Fruit fly (Drosophila melanogaster): ENCODE measurements around the gene CG7376.

The CG7376 gene

dm6 chr3L:6184884-6185438, 10.9 kb downstream of the CG7376 start, which contains the start of the genes D19B and CG43293 (continued):
- TF ChIP-seq CG4282 (GFP tag; optimal IDR thresholded peaks at IDR 0.05): peak; percentile 70
- peak; percentile 72 for TF ChIP-seq CG2875 (GFP tag; optimal IDR thresholded peaks at IDR 0.05)
- TF ChIP-seq Oaz (GFP tag; IDR thresholded peaks at IDR 0.05): peak; percentile 66
- peak; percentile 93 for TF ChIP-seq CG14441 (GFP tag; IDR thresholded peaks at IDR 0.05)
- TF ChIP-seq CG31441 (GFP tag; IDR thresholded peaks at IDR 0.05): peak; percentile 79
- TF ChIP-seq Opbp (GFP tag; IDR thresholded peaks at IDR 0.05; ENCODE audit: partially characterized antibody): peak; percentile 77; the same call in 2 of the 3 replicates
- TF ChIP-seq CHES-1-like (GFP tag; optimal IDR thresholded peaks at IDR 0.05): peak; percentile 92
- peak; percentile 97 for TF ChIP-seq sens (GFP tag)
- peak; percentile 72 for TF ChIP-seq CG13123 (GFP tag; optimal IDR thresholded peaks at IDR 0.05)
- peak; percentile 58; the same call in 1 of the 2 replicates for TF ChIP-seq CG4360 (GFP tag; IDR thresholded peaks at IDR 0.05)
- no peak for TF ChIP-seq h (optimal IDR thresholded peaks at IDR 0.05)
- peak; percentile 87 for TF ChIP-seq vfl (GFP tag; optimal IDR thresholded peaks at IDR 0.05)
- TF ChIP-seq BEAF-32 (GFP tag; optimal IDR thresholded peaks at IDR 0.05): peak; percentile 43
- peak; percentile 90 for TF ChIP-seq CG11695 (GFP tag; IDR thresholded peaks at IDR 0.05)
- peak; percentile 92 for TF ChIP-seq ase (GFP tag; IDR thresholded peaks at IDR 0.05)
- peak; percentile 78 for TF ChIP-seq nmo (GFP tag; optimal IDR thresholded peaks at IDR 0.05)
- TF ChIP-seq CG1529 (GFP tag; optimal IDR thresholded peaks at IDR 0.05): peak; percentile 72
- peak; percentile 28 for TF ChIP-seq ac (GFP tag; optimal IDR thresholded peaks at IDR 0.05)
- TF ChIP-seq mam (GFP tag; optimal IDR thresholded peaks at IDR 0.05): peak; percentile 94
- no peak for TF ChIP-seq Stat92E (GFP tag; optimal IDR thresholded peaks at IDR 0.05)
- TF ChIP-seq CG1603 (tag; optimal IDR thresholded peaks at IDR 0.05): peak; percentile 91
- TF ChIP-seq tap (tag; optimal IDR thresholded peaks at IDR 0.05): peak; percentile 75
- peak; percentile 58 for TF ChIP-seq CG17186 (GFP tag; optimal IDR thresholded peaks at IDR 0.05)
- peak; percentile 93 for TF ChIP-seq Optix (GFP tag; IDR thresholded peaks at IDR 0.05)
- TF ChIP-seq sisA (GFP tag; IDR thresholded peaks at IDR 0.05): peak; percentile 91
- TF ChIP-seq tll (GFP tag; optimal IDR thresholded peaks at IDR 0.05): peak in 1 of 2 experiments; percentile 76
- peak; percentile 96 for TF ChIP-seq chn (GFP tag; optimal IDR thresholded peaks at IDR 0.05)
- TF ChIP-seq CG15696 (tag; optimal IDR thresholded peaks at IDR 0.05): peak; percentile 58
- TF ChIP-seq Camta (GFP tag; optimal IDR thresholded peaks at IDR 0.05): peak; percentile 83
- TF ChIP-seq NK7.1 (GFP tag; optimal IDR thresholded peaks at IDR 0.05): peak; percentile 73
- no peak for TF ChIP-seq jing (GFP tag; optimal IDR thresholded peaks at IDR 0.05)
- no peak for TF ChIP-seq hth (optimal IDR thresholded peaks at IDR 0.05)
- TF ChIP-seq nerfin-2 (GFP tag; IDR thresholded peaks at IDR 0.05; ENCODE audit: partially characterized antibody): peak; percentile 77
- TF ChIP-seq CG12236 (GFP tag; optimal IDR thresholded peaks at IDR 0.05): peak; percentile 64
- peak; percentile 95 for TF ChIP-seq CG9932 (GFP tag; IDR thresholded peaks at IDR 0.05)
- TF ChIP-seq CG32772 (GFP tag; IDR thresholded peaks at IDR 0.05): peak; percentile 85
- peak; percentile 72 for TF ChIP-seq slp2 (GFP tag; optimal IDR thresholded peaks at IDR 0.05)
- peak; percentile 73 for TF ChIP-seq CG15601 (tag; optimal IDR thresholded peaks at IDR 0.05)
- peak; percentile 100 for TF ChIP-seq D19B (GFP tag; optimal IDR thresholded peaks at IDR 0.05)
- peak; percentile 78 for TF ChIP-seq Bteb2 (GFP tag; optimal IDR thresholded peaks at IDR 0.05)
- peak; percentile 76 for TF ChIP-seq CG31224 (GFP tag; IDR thresholded peaks at IDR 0.05)
- TF ChIP-seq NC2α (GFP tag; optimal IDR thresholded peaks at IDR 0.05): peak; percentile 45
- peak; percentile 70 for TF ChIP-seq twi (tag; optimal IDR thresholded peaks at IDR 0.05)
- TF ChIP-seq gro (GFP tag; optimal IDR thresholded peaks at IDR 0.05): peak; percentile 91
- TF ChIP-seq MTF-1 (GFP tag; optimal IDR thresholded peaks at IDR 0.05; ENCODE audit: borderline replicate concordance): peak; percentile 82
- peak; percentile 84 for TF ChIP-seq CG12219 (GFP tag; optimal IDR thresholded peaks at IDR 0.05)
- TF ChIP-seq Dbx (GFP tag; IDR thresholded peaks at IDR 0.05): peak; percentile 90
- peak; percentile 63 for TF ChIP-seq kah (GFP tag; optimal IDR thresholded peaks at IDR 0.05)
- TF ChIP-seq H2.0 (GFP tag; IDR thresholded peaks at IDR 0.05): peak; percentile 93
- peak; percentile 90 for TF ChIP-seq stwl (tag; optimal IDR thresholded peaks at IDR 0.05)
- peak; percentile 83 for TF ChIP-seq pnt (GFP tag; optimal IDR thresholded peaks at IDR 0.05)
